Worm (Caenorhabditis elegans) whole organism, late embryonic: ENCODE measurements around the gene egl-3.

ENCODE experiments used
- F13H6.1 ChIP-seq: sonication (generic microtip); optimal IDR thresholded peaks from 2 replicates; lab custom pipeline; 2016; ENCODE audit warnings: missing genetic modification characterization, missing compliant biosample characterization
- K02D7.2 ChIP-seq: sonication (generic microtip); optimal IDR thresholded peaks from 2 replicates; lab custom pipeline; 2017; ENCODE audit warnings: mild to moderate bottlenecking, missing genetic modification characterization, missing compliant biosample characterization
- T23F11.4 ChIP-seq: fragments of 200-800 bp; sonication (Bioruptor generic); optimal IDR thresholded peaks from 2 replicates; lab custom pipeline; 2018; ENCODE audit warnings: mild to moderate bottlenecking, missing genetic modification characterization, missing compliant biosample characterization
- ahr-1 ChIP-seq: sonication (generic microtip); optimal IDR thresholded peaks from 2 replicates; lab custom pipeline; 2016; ENCODE audit warnings: missing genetic modification characterization, missing compliant biosample characterization
- ceh-18 ChIP-seq: sonication (generic microtip); optimal IDR thresholded peaks from 2 replicates; lab custom pipeline; 2016; ENCODE audit warnings: missing genetic modification characterization, missing compliant biosample characterization
- ceh-19 ChIP-seq: fragments of 200-800 bp; sonication (Bioruptor generic); optimal IDR thresholded peaks from 2 replicates; lab custom pipeline; 2018; ENCODE audit warnings: mild to moderate bottlenecking, missing genetic modification characterization, missing compliant biosample characterization
- ceh-24 ChIP-seq: sonication (generic microtip); optimal IDR thresholded peaks from 2 replicates; lab custom pipeline; 2016; ENCODE audit warnings: mild to moderate bottlenecking, missing genetic modification characterization, missing compliant biosample characterization
- ceh-31 ChIP-seq: sonication (generic microtip); optimal IDR thresholded peaks from 2 replicates; lab custom pipeline; 2016; ENCODE audit warnings: missing genetic modification characterization, missing compliant biosample characterization
- ceh-45 ChIP-seq: fragments of 200-800 bp; sonication (Bioruptor generic); IDR thresholded peaks from 2 replicates; pipeline ENCODE4 v1.3.6; 2022; ENCODE audit warnings: missing genetic modification reagents, missing genetic modification characterization, missing compliant biosample characterization
- ceh-48 ChIP-seq: sonication (generic microtip); optimal IDR thresholded peaks from 2 replicates; lab custom pipeline; 2016; ENCODE audit warnings: missing genetic modification characterization, inconsistent platforms, missing compliant biosample characterization
- ceh-6 ChIP-seq: fragments of 200-800 bp; sonication (Bioruptor generic); optimal IDR thresholded peaks from 2 replicates; lab custom pipeline; 2018; ENCODE audit warnings: mild to moderate bottlenecking, missing genetic modification characterization, missing compliant biosample characterization
- ceh-9 ChIP-seq: sonication (generic microtip); optimal IDR thresholded peaks from 2 replicates; lab custom pipeline; 2016; ENCODE audit warnings: mild to moderate bottlenecking, missing genetic modification characterization, inconsistent platforms, missing compliant biosample characterization
- che-1 ChIP-seq: sonication (generic microtip); optimal IDR thresholded peaks from 2 replicates; lab custom pipeline; 2016; ENCODE audit warnings: mild to moderate bottlenecking, missing genetic modification characterization, missing compliant biosample characterization
- dmd-4 ChIP-seq: sonication (generic microtip); optimal IDR thresholded peaks from 2 replicates; lab custom pipeline; 2016; ENCODE audit warnings: borderline replicate concordance, missing genetic modification characterization, missing compliant biosample characterization
- dve-1 ChIP-seq: sonication (generic microtip); optimal IDR thresholded peaks from 2 replicates; lab custom pipeline; 2017; ENCODE audit warnings: antibody characterized with exemption, mild to moderate bottlenecking, missing genetic modification characterization, missing compliant biosample characterization
- elt-2 ChIP-seq: sonication (generic microtip); optimal IDR thresholded peaks from 2 replicates; lab custom pipeline; 2016; ENCODE audit warnings: missing genetic modification reagents, missing genetic modification characterization, missing compliant biosample characterization
- fax-1 ChIP-seq: sonication (generic microtip); optimal IDR thresholded peaks from 2 replicates; lab custom pipeline; 2016; ENCODE audit warnings: missing genotype, missing genetic modification characterization, missing compliant biosample characterization
- fkh-10 ChIP-seq: fragments of 150-350 bp; optimal IDR thresholded peaks from 2 replicates; lab custom pipeline; 2014; ENCODE audit warnings: missing biosample characterization, missing genetic modification reagents, missing genetic modification characterization
- hlh-13 ChIP-seq: fragments of 200-800 bp; sonication (Bioruptor generic); optimal IDR thresholded peaks from 2 replicates; lab custom pipeline; 2018; ENCODE audit warnings: mild to moderate bottlenecking, missing genetic modification characterization, missing compliant biosample characterization
- hlh-15 ChIP-seq: sonication (generic microtip); optimal IDR thresholded peaks from 2 replicates; lab custom pipeline; 2016; ENCODE audit warnings: missing genetic modification characterization, missing compliant biosample characterization
- hlh-30 ChIP-seq: sonication (generic microtip); optimal IDR thresholded peaks from 2 replicates; lab custom pipeline; 2017; ENCODE audit warnings: antibody characterized with exemption, missing genetic modification characterization, missing compliant biosample characterization; ENCODE audit not compliant: insufficient read depth
- hlh-6 ChIP-seq: sonication (generic microtip); optimal IDR thresholded peaks from 2 replicates; lab custom pipeline; 2016; ENCODE audit warnings: missing genotype, missing genetic modification characterization, missing compliant biosample characterization
- lim-6 ChIP-seq: sonication (generic microtip); optimal IDR thresholded peaks from 2 replicates; lab custom pipeline; 2016; ENCODE audit warnings: missing genetic modification characterization, missing compliant biosample characterization
- lin-11 ChIP-seq: fragments of 200-800 bp; sonication (Bioruptor generic); optimal IDR thresholded peaks from 2 replicates; lab custom pipeline; 2018; ENCODE audit warnings: mild to moderate bottlenecking, missing genetic modification characterization, missing compliant biosample characterization
- madf-2 ChIP-seq: sonication (generic microtip); optimal IDR thresholded peaks from 2 replicates; lab custom pipeline; 2017; ENCODE audit warnings: missing genetic modification characterization, missing compliant biosample characterization
- nfya-1 ChIP-seq: sonication (generic microtip); optimal IDR thresholded peaks from 2 replicates; lab custom pipeline; 2017; ENCODE audit warnings: missing genetic modification characterization, mild to moderate bottlenecking, missing compliant biosample characterization, antibody characterized with exemption, moderate library complexity
- odd-2 ChIP-seq: sonication (generic microtip); optimal IDR thresholded peaks from 2 replicates; lab custom pipeline; 2017; ENCODE audit warnings: antibody characterized with exemption, mild to moderate bottlenecking, missing genetic modification characterization, missing compliant biosample characterization
- pax-1 ChIP-seq: fragments of 150-350 bp; optimal IDR thresholded peaks from 2 replicates; lab custom pipeline; 2014; ENCODE audit warnings: missing biosample characterization, missing genetic modification characterization
- pha-2 ChIP-seq: sonication (generic microtip); optimal IDR thresholded peaks from 2 replicates; lab custom pipeline; 2017; ENCODE audit warnings: mild to moderate bottlenecking, missing genetic modification characterization, missing compliant biosample characterization
- pha-4 ChIP-seq: fragments of 150-350 bp; optimal IDR thresholded peaks from 2 replicates; lab custom pipeline; 2018; ENCODE audit warnings: missing biosample characterization, missing genetic modification reagents, missing genetic modification characterization
- pros-1 ChIP-seq: fragments of 150-350 bp; optimal IDR thresholded peaks from 2 replicates; lab custom pipeline; 2014; ENCODE audit warnings: missing biosample characterization, missing genetic modification reagents, missing genetic modification characterization
- ref-2 ChIP-seq: sonication (generic microtip); optimal IDR thresholded peaks from 2 replicates; lab custom pipeline; 2016; ENCODE audit warnings: missing genetic modification characterization, missing compliant biosample characterization
- sdc-2 ChIP-seq: sonication (generic microtip); optimal IDR thresholded peaks from 2 replicates; lab custom pipeline; 2016; ENCODE audit warnings: missing genotype, missing genetic modification characterization, missing compliant biosample characterization
- tbx-2 ChIP-seq: sonication (generic microtip); optimal IDR thresholded peaks from 2 replicates; lab custom pipeline; 2016; ENCODE audit warnings: missing genetic modification characterization, missing compliant biosample characterization
- unc-3 ChIP-seq, 2 experiments: fragments of 200-800 bp in 1 of 2; sonication (Bioruptor generic) in 1 of 2; sonication (generic microtip) in 1 of 2; conservative IDR thresholded peaks in 1 of 2; optimal IDR thresholded peaks in 1 of 2; 2 replicates each; pipeline versions ENCODE4 v1.3.6 to Lab custom; 2016 to 2022; ENCODE audit warnings: missing compliant biosample characterization in 2 of 2, missing genetic modification characterization in 2 of 2, missing genetic modification reagents in 1 of 2
- unc-42 ChIP-seq: sonication (generic microtip); optimal IDR thresholded peaks from 2 replicates; lab custom pipeline; 2016; ENCODE audit warnings: missing genotype, missing genetic modification characterization, missing compliant biosample characterization
- unc-86 ChIP-seq: sonication (generic microtip); optimal IDR thresholded peaks from 2 replicates; lab custom pipeline; 2016; ENCODE audit warnings: missing genetic modification characterization, missing compliant biosample characterization
- zip-5 ChIP-seq: sonication (generic microtip); optimal IDR thresholded peaks from 2 replicates; lab custom pipeline; 2016; ENCODE audit warnings: missing genetic modification characterization, missing compliant biosample characterization

Gene egl-3

DNA sequence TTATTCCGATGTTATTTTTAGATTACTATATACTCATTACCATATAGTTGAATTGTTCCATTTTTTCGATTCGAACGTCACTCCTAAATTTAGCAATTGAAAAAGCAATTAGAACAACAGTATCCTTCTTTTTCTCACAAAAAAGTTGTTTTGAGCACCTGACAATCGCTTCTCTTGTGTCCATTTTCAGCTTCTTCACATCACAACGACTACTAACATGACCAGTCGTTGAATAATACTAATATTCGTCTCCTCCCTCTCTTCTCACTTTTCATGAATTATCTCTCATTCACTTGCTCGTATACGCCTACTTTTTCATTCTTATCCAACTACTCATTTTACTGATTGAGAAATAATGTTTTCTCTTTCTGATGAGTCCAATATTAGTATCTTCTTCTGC, 43.2 kb upstream of the egl-3 start, which contains the start of gene ZK856.14:
Gene ZK856.14 (plus strand): TSS at position 301 of the 400 bp plus-strand sequence.
- TF ChIP-seq fkh-10 (GFP tag; lab: Kevin White, UChicago) (no peak), ceh-6 (GFP tag; lab: Kevin White, UChicago) (no peak), ceh-48 (tag; lab: Kevin White, UChicago) (no peak), madf-2 (tag; lab: Kevin White, UChicago) (no peak), hlh-15 (tag; lab: Kevin White, UChicago) (no peak), dve-1 (tag; lab: Kevin White, UChicago) (no peak), K02D7.2 (tag; lab: Kevin White, UChicago) (no peak), T23F11.4 (no peak), ceh-9 (no peak), F13H6.1 (tag; lab: Kevin White, UChicago) (no peak), pros-1 (tag; lab: Kevin White, UChicago) (no peak), dmd-4 (tag; lab: Kevin White, UChicago) (no peak), tbx-2 (tag; lab: Kevin White, UChicago) (no peak), nfya-1 (no peak), pha-4 (no peak), fax-1 (tag; lab: Kevin White, UChicago) (no peak)

DNA sequence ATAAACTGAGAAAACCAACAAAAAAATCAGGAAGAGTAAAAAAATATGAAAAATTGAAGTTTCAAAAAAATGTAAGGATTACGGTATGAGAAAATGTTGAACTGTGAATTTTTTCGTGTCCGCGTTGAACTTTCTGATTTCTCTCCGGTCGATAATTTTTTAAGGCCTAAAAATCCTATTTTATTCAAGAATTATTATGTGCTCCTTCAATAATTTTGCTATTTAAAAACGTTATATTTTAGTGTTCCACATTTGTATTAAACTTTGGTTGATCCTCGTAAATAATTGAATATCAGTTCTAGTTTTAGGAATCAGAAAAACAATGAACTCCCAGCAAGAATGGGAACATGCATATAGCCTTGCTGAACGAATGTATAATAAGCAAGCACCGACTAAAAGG, 39.1 kb upstream of the egl-3 start, which contains the start of gene hpo-40:
Gene hpo-40 (plus strand): TSS at position 301 of the 400 bp plus-strand sequence.
- TF ChIP-seq pha-2 (tag; lab: Kevin White, UChicago), result no peak

ce11 chrV:10212027-10212426, 38.5 kb upstream of the egl-3 start, which contains the start of gene zhit-3:
Gene zhit-3 (minus strand): TSS chrV:10212127.
- TF ChIP-seq unc-42 (tag; lab: Kevin White, UChicago) (no peak), hlh-13 (GFP tag; lab: Kevin White, UChicago) (no peak), pros-1 (tag; lab: Kevin White, UChicago) (no peak), hlh-30 (tag; lab: Kevin White, UChicago) (no peak), ceh-19 (GFP tag; lab: Kevin White, UChicago) (no peak), ceh-18 (tag; lab: Kevin White, UChicago) (no peak), che-1 (tag; lab: Kevin White, UChicago) (no peak)
- TF ChIP-seq, all 69 proteins: peak for 0

ce11 chrV:10210244-10210643, 36.7 kb upstream of the egl-3 start, which contains the start of gene tftc-3:
Gene tftc-3 (minus strand): TSS chrV:10210344.
- TF ChIP-seq unc-86, result no peak
- TF ChIP-seq fax-1 (tag; lab: Kevin White, UChicago), result no peak
- TF ChIP-seq nfya-1, result no peak
- no peak for TF ChIP-seq sdc-2 (tag; lab: Kevin White, UChicago)
- no peak for TF ChIP-seq zip-5 (tag; lab: Kevin White, UChicago)
- no peak for TF ChIP-seq ceh-45
- TF ChIP-seq madf-2 (tag; lab: Kevin White, UChicago), result no peak
- TF ChIP-seq, all 69 proteins: peak for 0

- TF ChIP-seq lim-6 (tag; lab: Kevin White, UChicago), result no peak
- no peak for TF ChIP-seq hlh-15 (tag; lab: Kevin White, UChicago)
- TF ChIP-seq ceh-18 (tag; lab: Kevin White, UChicago), result no peak
- TF ChIP-seq lin-11, result no peak
- TF ChIP-seq ceh-24, result no peak
- no peak for TF ChIP-seq ceh-31 (tag; lab: Kevin White, UChicago)
- TF ChIP-seq unc-3 (GFP tag; conservative IDR thresholded peaks at IDR 0.05; lab: Robert Waterston, UW), result no peak
- TF ChIP-seq unc-3 (tag; optimal IDR thresholded peaks at IDR 0.05; lab: Kevin White, UChicago), result no peak
- no peak for TF ChIP-seq ceh-6 (GFP tag; lab: Kevin White, UChicago)
- TF ChIP-seq unc-42 (tag; lab: Kevin White, UChicago), result no peak
- TF ChIP-seq elt-2 (tag; lab: Kevin White, UChicago), result no peak
- TF ChIP-seq F13H6.1 (tag; lab: Kevin White, UChicago), result no peak
- TF ChIP-seq ref-2 (tag; lab: Kevin White, UChicago), result no peak
- no peak for TF ChIP-seq pax-1 (tag; lab: Kevin White, UChicago)
- TF ChIP-seq odd-2, result no peak
- TF ChIP-seq ahr-1 (tag; lab: Kevin White, UChicago), result no peak
- TF ChIP-seq pros-1 (tag; lab: Kevin White, UChicago), result no peak
- no peak for TF ChIP-seq hlh-6
- no peak for TF ChIP-seq tbx-2 (tag; lab: Kevin White, UChicago)
Observed at ce11 chrV:10206502-10206901, 32.9 kb upstream of the egl-3 start, which contains the start of gene rpc-25. Gene rpc-25 (minus strand): TSS chrV:10206602.
